Worm (Caenorhabditis elegans): Measurements from ENCODE around the gene nhr-152.

DNA sequence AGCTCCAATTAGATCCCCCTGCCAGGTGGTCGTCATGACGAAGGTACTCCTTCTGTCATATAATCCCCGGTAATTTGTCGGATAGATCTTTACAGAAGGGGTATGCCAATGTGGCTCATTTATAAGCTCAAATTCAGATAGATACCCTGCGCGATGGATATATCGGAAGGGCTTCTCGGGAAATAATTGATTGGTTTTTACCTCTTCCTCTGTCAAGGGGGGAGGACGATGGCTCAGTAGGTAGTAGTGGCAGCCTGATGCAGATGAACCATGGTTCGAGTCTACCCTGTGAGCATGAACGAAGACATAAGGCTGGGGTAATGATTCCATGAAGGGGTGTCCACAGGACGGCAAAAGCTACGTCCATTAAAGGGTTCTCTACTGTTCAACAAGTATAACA, 39.0 kb upstream of the nhr-152 start:
- TF ChIP-seq nhr-25 (tag; optimal IDR thresholded peaks at IDR 0.05; ENCODE audit: borderline replicate concordance, insufficient read depth) (no peak), ctbp-1 (GFP tag; IDR thresholded peaks at IDR 0.05) (no peak), nhr-48 (tag; optimal IDR thresholded peaks at IDR 0.05) (no peak), nhr-237 (tag; optimal IDR thresholded peaks at IDR 0.05) (no peak), nhr-6 (tag; optimal IDR thresholded peaks at IDR 0.05) (no peak), mxl-2 (GFP tag; conservative IDR thresholded peaks at IDR 0.05) (no peak), nhr-10 (tag; optimal IDR thresholded peaks at IDR 0.05) (no peak), lsy-2 (tag; optimal IDR thresholded peaks at IDR 0.05) (no peak), lin-15B (tag; optimal IDR thresholded peaks at IDR 0.05) (no peak), unc-62 (GFP tag; optimal IDR thresholded peaks at IDR 0.05 in 1 of 2) (no peak), unc-62 (tag; optimal IDR thresholded peaks at IDR 0.05) (no peak), dve-1 (tag; optimal IDR thresholded peaks at IDR 0.05; ENCODE audit: insufficient read depth) (no peak), ceh-20 (GFP tag; IDR thresholded peaks at IDR 0.05) (no peak), pha-4 (GFP tag; IDR thresholded peaks at IDR 0.05) (no peak), pha-4 (tag; optimal IDR thresholded peaks at IDR 0.05) (no peak), ama-1 (optimal IDR thresholded peaks at IDR 0.05) (no peak)

Data from whole organism, L4 larva.